Fruit fly (Drosophila melanogaster): ENCODE results near the gene CG17361.

Gene CG17361

dm6 chr3L:13957212-13957668, 39.8 kb upstream of the CG17361 start (continued):
- peak; percentile 24 for TF ChIP-seq NfI (GFP tag; optimal IDR thresholded peaks at IDR 0.05)
- peak; percentile 3 for TF ChIP-seq slou (GFP tag; optimal IDR thresholded peaks at IDR 0.05)
- TF ChIP-seq CG13624 (GFP tag; optimal IDR thresholded peaks at IDR 0.05), result no peak
- TF ChIP-seq CG17359 (tag; optimal IDR thresholded peaks at IDR 0.05), result peak; percentile 75
- peak in 1 of 2 experiments; percentile 46 for TF ChIP-seq dpn (GFP tag; optimal IDR thresholded peaks at IDR 0.05)
- TF ChIP-seq Fer3 (tag; optimal IDR thresholded peaks at IDR 0.05), result peak; percentile 52
- TF ChIP-seq grau (tag; optimal IDR thresholded peaks at IDR 0.05), result peak; percentile 66
- TF ChIP-seq wek (GFP tag; optimal IDR thresholded peaks at IDR 0.05), result no peak
- TF ChIP-seq scrt (GFP tag; optimal IDR thresholded peaks at IDR 0.05), result peak; percentile 6
- TF ChIP-seq cas (GFP tag; IDR thresholded peaks at IDR 0.05), result no peak
- no peak for TF ChIP-seq CG7928 (GFP tag; optimal IDR thresholded peaks at IDR 0.05)
- TF ChIP-seq Oli (tag; optimal IDR thresholded peaks at IDR 0.05), result peak; percentile 83
- TF ChIP-seq CG12071 (GFP tag; optimal IDR thresholded peaks at IDR 0.05), result no peak
- peak; percentile 15 for TF ChIP-seq CG13296 (GFP tag; optimal IDR thresholded peaks at IDR 0.05)
- TF ChIP-seq gfzf (GFP tag; optimal IDR thresholded peaks at IDR 0.05), result no peak
- no peak for TF ChIP-seq Opbp (GFP tag; IDR thresholded peaks at IDR 0.05; ENCODE audit: partially characterized antibody)
- TF ChIP-seq Usf (GFP tag; optimal IDR thresholded peaks at IDR 0.05), result peak; percentile 40
- TF ChIP-seq Mrtf (GFP tag; IDR thresholded peaks at IDR 0.05), result no peak
- no peak for TF ChIP-seq CG15514 (GFP tag; optimal IDR thresholded peaks at IDR 0.05)
- peak; percentile 63 for TF ChIP-seq CG6254 (GFP tag; optimal IDR thresholded peaks at IDR 0.05)
- no peak for TF ChIP-seq pfk (GFP tag; optimal IDR thresholded peaks at IDR 0.05)
- TF ChIP-seq CG7839 (tag; optimal IDR thresholded peaks at IDR 0.05), result peak; percentile 76
- TF ChIP-seq CG6813 (GFP tag; optimal IDR thresholded peaks at IDR 0.05), result peak; percentile 48
- no peak for TF ChIP-seq CG13287 (GFP tag; IDR thresholded peaks at IDR 0.05; ENCODE audit: partially characterized antibody)
- peak; percentile 49 for TF ChIP-seq Camta (GFP tag; optimal IDR thresholded peaks at IDR 0.05)
- TF ChIP-seq aop (GFP tag; IDR thresholded peaks at IDR 0.05), result no peak
- TF ChIP-seq Atf6 (GFP tag; IDR thresholded peaks at IDR 0.05), result no peak
- TF ChIP-seq Lhr (GFP tag; optimal IDR thresholded peaks at IDR 0.05), result peak; percentile 1
- TF ChIP-seq wdn (GFP tag; IDR thresholded peaks at IDR 0.05), result 0 out of 2 replicates have a peak, but pooled peaks have one; percentile 7
- TF ChIP-seq z (GFP tag; IDR thresholded peaks at IDR 0.05), result no peak
- TF ChIP-seq CG7745 (tag; optimal IDR thresholded peaks at IDR 0.05), result no peak
- peak; percentile 44 for TF ChIP-seq Ets65A (GFP tag)
- TF ChIP-seq odd (GFP tag; optimal IDR thresholded peaks at IDR 0.05), result peak; percentile 64
- peak; percentile 35 for TF ChIP-seq wor (GFP tag; IDR thresholded peaks at IDR 0.05)
- no peak for TF ChIP-seq mirr (GFP tag; optimal IDR thresholded peaks at IDR 0.05)
- TF ChIP-seq twi (tag; optimal IDR thresholded peaks at IDR 0.05), result peak; percentile 16
- peak; percentile 67 for TF ChIP-seq CG18599 (GFP tag; optimal IDR thresholded peaks at IDR 0.05)
- peak; percentile 4 for TF ChIP-seq CG4854 (GFP tag; optimal IDR thresholded peaks at IDR 0.05)
- no peak for TF ChIP-seq CG11696 (GFP tag; IDR thresholded peaks at IDR 0.05)
- TF ChIP-seq CG7357 (GFP tag; IDR thresholded peaks at IDR 0.05), result no peak
- TF ChIP-seq exex (tag; optimal IDR thresholded peaks at IDR 0.05), result peak; percentile 16
- peak; percentile 90 for TF ChIP-seq CG14710 (tag; optimal IDR thresholded peaks at IDR 0.05)
- TF ChIP-seq HLH3B (GFP tag; IDR thresholded peaks at IDR 0.05), result peak; percentile 26; the same call in 1 of the 2 replicates
- peak; percentile 39 for TF ChIP-seq Mad (GFP tag; optimal IDR thresholded peaks at IDR 0.05)
- TF ChIP-seq CG1603 (tag; optimal IDR thresholded peaks at IDR 0.05), result peak; percentile 3
- TF ChIP-seq CG1233 (GFP tag; optimal IDR thresholded peaks at IDR 0.05), result peak; percentile 54
- peak; percentile 21 for TF ChIP-seq Antp (GFP tag; optimal IDR thresholded peaks at IDR 0.05)
- TF ChIP-seq MBD-R2 (GFP tag; IDR thresholded peaks at IDR 0.05), result no peak
- no peak for TF ChIP-seq pan (optimal IDR thresholded peaks at IDR 0.05)
- TF ChIP-seq pan (GFP tag; optimal IDR thresholded peaks at IDR 0.05 in 1 of 2, IDR thresholded peaks at IDR 0.05 in 1 of 2), result peak in 1 of 2 experiments; percentile 47
